Fruit fly (Drosophila melanogaster): ENCODE results near the gene indra.
A peak's percentile ranks its signal among the peaks of the same experiment; 100 is the strongest.

indra gene

DNA sequence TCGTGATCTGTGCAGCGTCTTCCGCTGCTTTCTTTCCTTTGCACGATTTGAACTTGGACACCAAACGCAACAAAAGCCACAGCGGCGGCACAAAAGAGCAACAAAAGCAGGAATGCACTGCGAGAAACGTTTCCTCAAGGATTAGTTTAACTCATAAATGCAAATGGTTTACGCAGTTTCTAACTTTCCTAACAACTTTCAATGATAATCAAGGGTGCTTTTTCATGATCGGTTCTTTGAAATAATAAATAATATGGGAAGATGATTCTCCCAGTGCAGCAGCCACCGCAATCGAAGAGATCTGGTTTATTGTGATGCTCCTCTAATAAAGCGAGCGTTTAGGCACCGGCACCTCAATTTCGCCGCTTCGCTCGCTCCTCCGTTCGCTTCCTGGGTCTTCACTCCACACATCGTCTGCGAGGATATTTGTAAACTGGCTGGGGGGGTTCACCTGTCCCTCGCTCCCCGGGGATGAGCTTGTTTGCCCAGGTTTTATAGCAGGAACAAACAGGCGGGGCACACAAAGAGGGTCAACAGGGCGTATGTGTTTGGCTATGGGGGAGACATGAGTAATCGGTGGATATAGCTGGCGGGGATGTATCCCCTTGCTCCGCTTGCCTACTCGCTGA, 23.0 kb downstream of the indra start (continued):
- peak; percentile 81 for TF ChIP-seq CG10366 (GFP tag; IDR thresholded peaks at IDR 0.05)
- peak; percentile 5 for TF ChIP-seq her (GFP tag; optimal IDR thresholded peaks at IDR 0.05)
- peak; percentile 51 for TF ChIP-seq pho (GFP tag; optimal IDR thresholded peaks at IDR 0.05)
- peak; percentile 13 for TF ChIP-seq CG4854 (GFP tag; optimal IDR thresholded peaks at IDR 0.05)
- peak; percentile 39 for TF ChIP-seq CG17186 (GFP tag; optimal IDR thresholded peaks at IDR 0.05)
- TF ChIP-seq CG11504 (tag; optimal IDR thresholded peaks at IDR 0.05), result peak; percentile 89
- TF ChIP-seq ssp (GFP tag; IDR thresholded peaks at IDR 0.05), result peak; percentile 67
- TF ChIP-seq CG7987 (GFP tag; optimal IDR thresholded peaks at IDR 0.05), result peak; percentile 5
- no peak for TF ChIP-seq CG11560 (tag; IDR thresholded peaks at IDR 0.05)
- peak; percentile 60 for TF ChIP-seq CG1602 (GFP tag; optimal IDR thresholded peaks at IDR 0.05)
- peak; percentile 40 for TF ChIP-seq tio (GFP tag; optimal IDR thresholded peaks at IDR 0.05)
- peak; percentile 80 for TF ChIP-seq Nf-YA (GFP tag; IDR thresholded peaks at IDR 0.05)
- TF ChIP-seq ham (GFP tag; IDR thresholded peaks at IDR 0.05), result no peak
- peak; percentile 51 for TF ChIP-seq CG4360 (GFP tag; IDR thresholded peaks at IDR 0.05)
- no peak for TF ChIP-seq disco-r (GFP tag; optimal IDR thresholded peaks at IDR 0.05)
- TF ChIP-seq abd-A (tag; optimal IDR thresholded peaks at IDR 0.05), result no peak
- no peak for TF ChIP-seq Hmr (GFP tag; optimal IDR thresholded peaks at IDR 0.05)
- peak in 1 of 2 experiments; percentile 23 for TF ChIP-seq crp (GFP tag; optimal IDR thresholded peaks at IDR 0.05)
- 0 out of 3 replicates have a peak, but pooled peaks have one; percentile 48 for TF ChIP-seq jigr1 (GFP tag; IDR thresholded peaks at IDR 0.05)
- no peak for TF ChIP-seq CG7963 (GFP tag; IDR thresholded peaks at IDR 0.05; ENCODE audit: partially characterized antibody)
- TF ChIP-seq chm (GFP tag; IDR thresholded peaks at IDR 0.05), result peak; percentile 73
- TF ChIP-seq kni (GFP tag; optimal IDR thresholded peaks at IDR 0.05), result no peak
- TF ChIP-seq CG15601 (tag; optimal IDR thresholded peaks at IDR 0.05), result peak; percentile 80
- TF ChIP-seq BEAF-32 (GFP tag; optimal IDR thresholded peaks at IDR 0.05), result no peak
- TF ChIP-seq Hand (GFP tag; optimal IDR thresholded peaks at IDR 0.05), result no peak
- TF ChIP-seq sisA (GFP tag; IDR thresholded peaks at IDR 0.05), result peak; percentile 92
- no peak for TF ChIP-seq CG10431 (GFP tag; optimal IDR thresholded peaks at IDR 0.05)
- TF ChIP-seq CG12236 (GFP tag; optimal IDR thresholded peaks at IDR 0.05), result peak; percentile 50
- peak; percentile 15; the same call in 1 of the 2 replicates for TF ChIP-seq Ravus (GFP tag; IDR thresholded peaks at IDR 0.05)
- no peak for TF ChIP-seq rib (GFP tag; IDR thresholded peaks at IDR 0.05)
- TF ChIP-seq CG10462 (GFP tag; optimal IDR thresholded peaks at IDR 0.05), result peak; percentile 68
- peak; percentile 77 for TF ChIP-seq ewg (GFP tag; optimal IDR thresholded peaks at IDR 0.05)
- TF ChIP-seq Adf1 (GFP tag; IDR thresholded peaks at IDR 0.05), result no peak
- TF ChIP-seq D (optimal IDR thresholded peaks at IDR 0.05), result no peak
- peak; percentile 84 for TF ChIP-seq D (GFP tag; optimal IDR thresholded peaks at IDR 0.05)
- peak; percentile 78 for TF ChIP-seq Ada2b (GFP tag; IDR thresholded peaks at IDR 0.05)
- TF ChIP-seq Gsc (GFP tag; IDR thresholded peaks at IDR 0.05), result peak; percentile 42; the same call in 1 of the 2 replicates
- no peak for TF ChIP-seq nau (GFP tag; optimal IDR thresholded peaks at IDR 0.05)
- peak; percentile 81 for TF ChIP-seq CG13424 (tag; optimal IDR thresholded peaks at IDR 0.05)
- peak; percentile 79 for TF ChIP-seq tgo (GFP tag; IDR thresholded peaks at IDR 0.05)
- TF ChIP-seq CG11696 (GFP tag; IDR thresholded peaks at IDR 0.05), result no peak
- TF ChIP-seq CG1832 (GFP tag; optimal IDR thresholded peaks at IDR 0.05), result no peak
- TF ChIP-seq slbo (GFP tag; IDR thresholded peaks at IDR 0.05), result peak; percentile 48; the same call in 1 of the 2 replicates
- TF ChIP-seq CoRest (tag; optimal IDR thresholded peaks at IDR 0.05), result peak; percentile 65
- TF ChIP-seq dm (GFP tag; optimal IDR thresholded peaks at IDR 0.05), result peak; percentile 25
- TF ChIP-seq CG3281 (GFP tag; optimal IDR thresholded peaks at IDR 0.05), result peak; percentile 11
- TF ChIP-seq fru (optimal IDR thresholded peaks at IDR 0.05), result no peak
- peak; percentile 80 for TF ChIP-seq onecut (GFP tag; IDR thresholded peaks at IDR 0.05)
- peak; percentile 42; the same call in 1 of the 2 replicates for TF ChIP-seq CG14014 (GFP tag; IDR thresholded peaks at IDR 0.05)
- TF ChIP-seq CG6689 (GFP tag; IDR thresholded peaks at IDR 0.05), result peak; percentile 84
- peak; percentile 85 for TF ChIP-seq HLH3B (GFP tag; IDR thresholded peaks at IDR 0.05)

Data from whole organism, embryonic.